Fruit fly (Drosophila melanogaster): ENCODE data around the gene Mst89B.
A peak's percentile ranks its signal among the peaks of the same experiment; 100 is the strongest.

The Mst89B gene

dm6 chr3R:16305185-16305989, 38.6 kb downstream of the Mst89B start, which contains the start of gene Zip89B:
Zip89B (plus strand) TSS chr3R:16305758.
- TF ChIP-seq CG17801 (GFP tag; optimal IDR thresholded peaks at IDR 0.05; ENCODE audit: partially characterized antibody): peak; percentile 36

- no peak for TF ChIP-seq CG17801 (GFP tag; optimal IDR thresholded peaks at IDR 0.05; ENCODE audit: partially characterized antibody)
These were observed 41.2 kb downstream of the Mst89B start for dm6 chr3R:16308057-16308456.

- TF ChIP-seq CG17801 (GFP tag; optimal IDR thresholded peaks at IDR 0.05; ENCODE audit: partially characterized antibody): no peak
These were observed 42.7 kb downstream of the Mst89B start for dm6 chr3R:16309302-16310080.

- no peak for TF ChIP-seq CG17801 (GFP tag; optimal IDR thresholded peaks at IDR 0.05; ENCODE audit: partially characterized antibody)
These were observed 43.3 kb downstream of the Mst89B start for dm6 chr3R:16310081-16310493.

dm6 chr3R:16316747-16317146, 49.9 kb downstream of the Mst89B start:
- TF ChIP-seq CG17801 (GFP tag; optimal IDR thresholded peaks at IDR 0.05; ENCODE audit: partially characterized antibody): no peak
